Fruit fly (Drosophila melanogaster) whole organism, embryonic: ENCODE results near the gene fal.

Source experiments
- Awh ChIP-seq: fragments of 200-800 bp; sonication (Bioruptor generic); IDR thresholded peaks from 2 replicates; pipeline ENCODE4, ENCODE4 v1.3.6; 2022; ENCODE audit warnings: missing biosample characterization, missing genetic modification characterization
- CG11247 ChIP-seq: fragments of 200-800 bp; sonication (Bioruptor generic); IDR thresholded peaks from 2 replicates; pipeline ENCODE4 v1.3.6; 2022; ENCODE audit warnings: missing biosample characterization, missing genetic modification characterization
- CG12299 ChIP-seq: fragments of 200-800 bp; sonication (Bioruptor generic); optimal IDR thresholded peaks from 2 replicates; lab custom pipeline; 2018; ENCODE audit warnings: missing biosample characterization, mild to moderate bottlenecking, missing genetic modification characterization
- CG14667 ChIP-seq: fragments of 200-800 bp; sonication (Bioruptor generic); IDR thresholded peaks from 2 replicates; pipeline ENCODE4 v1.3.6; 2022; ENCODE audit warnings: missing biosample characterization, missing genetic modification characterization
- CG15011 ChIP-seq: fragments of 200-800 bp; sonication (Bioruptor generic); optimal IDR thresholded peaks from 3 replicates; lab custom pipeline; 2018; ENCODE audit warnings: missing biosample characterization, mild to moderate bottlenecking, missing genetic modification characterization
- CG15514 ChIP-seq: fragments of 200-800 bp; sonication (Bioruptor generic); optimal IDR thresholded peaks from 3 replicates; lab custom pipeline; 2017; ENCODE audit warnings: missing biosample characterization, missing genetic modification characterization, mild to moderate bottlenecking, moderate library complexity, missing genetic modification reagents
- CG15601 ChIP-seq: fragments of 200-800 bp; sonication (Bioruptor generic); optimal IDR thresholded peaks from 3 replicates; lab custom pipeline; 2019; ENCODE audit warnings: missing biosample characterization, mild to moderate bottlenecking, missing genetic modification characterization, moderate library complexity
- CG18476 ChIP-seq: fragments of 200-800 bp; sonication (Bioruptor generic); optimal IDR thresholded peaks from 2 replicates; lab custom pipeline; 2016; ENCODE audit warnings: missing biosample characterization, mild to moderate bottlenecking, missing genetic modification characterization
- CG2678 ChIP-seq: fragments of 200-800 bp; sonication (Bioruptor generic); optimal IDR thresholded peaks from 3 replicates; lab custom pipeline; 2019; ENCODE audit warnings: missing biosample characterization, mild to moderate bottlenecking, missing genetic modification characterization, moderate library complexity
- CG33557 ChIP-seq: fragments of 200-800 bp; sonication (Bioruptor generic); optimal IDR thresholded peaks from 2 replicates; lab custom pipeline; 2019; ENCODE audit warnings: missing biosample characterization, mild to moderate bottlenecking, missing genetic modification characterization, moderate library complexity
- Dbx ChIP-seq: fragments of 200-800 bp; sonication (Bioruptor generic); IDR thresholded peaks from 3 replicates; pipeline ENCODE4 v1.3.6; 2022; ENCODE audit warnings: missing biosample characterization, missing genetic modification characterization
- Hmr ChIP-seq: fragments of 200-800 bp; sonication (Bioruptor generic); optimal IDR thresholded peaks from 3 replicates; lab custom pipeline; 2017; ENCODE audit warnings: mild to moderate bottlenecking, missing biosample characterization, missing genetic modification reagents, missing genetic modification characterization
- Lim3 ChIP-seq: fragments of 200-800 bp; sonication (Bioruptor generic); IDR thresholded peaks from 2 replicates; pipeline ENCODE4 v1.3.6; 2022; ENCODE audit warnings: missing biosample characterization, missing genetic modification characterization
- Meics ChIP-seq: fragments of 200-800 bp; sonication (Bioruptor generic); optimal IDR thresholded peaks from 2 replicates; lab custom pipeline; 2017; ENCODE audit warnings: missing biosample characterization, mild to moderate bottlenecking, missing genetic modification characterization
- NC2β ChIP-seq: fragments of 200-800 bp; sonication (Bioruptor generic); optimal IDR thresholded peaks from 2 replicates; lab custom pipeline; 2016; ENCODE audit warnings: missing biosample characterization, missing genetic modification characterization
- Sox100B ChIP-seq: fragments of 200-800 bp; sonication (Bioruptor generic); optimal IDR thresholded peaks from 3 replicates; lab custom pipeline; 2018; ENCODE audit warnings: missing biosample characterization, mild to moderate bottlenecking, missing genetic modification characterization
- caup ChIP-seq: fragments of 200-800 bp; sonication (Bioruptor generic); optimal IDR thresholded peaks from 3 replicates; lab custom pipeline; 2017; ENCODE audit warnings: missing biosample characterization, mild to moderate bottlenecking, missing genetic modification characterization, moderate library complexity; ENCODE audit not compliant: severe bottlenecking
- insv ChIP-seq, 2 experiments: fragments of 200-800 bp; sonication (Bioruptor generic); optimal IDR thresholded peaks; 3 replicates each; lab custom pipeline; 2016 to 2018; ENCODE audit warnings: missing biosample characterization in 2 of 2, missing genetic modification characterization in 2 of 2
- knrl ChIP-seq: fragments of 200-800 bp; sonication (Bioruptor generic); IDR thresholded peaks from 3 replicates; pipeline ENCODE4 v1.3.6; 2022; ENCODE audit warnings: missing biosample characterization, missing genetic modification characterization; ENCODE audit not compliant: partially characterized antibody
- lab ChIP-seq: fragments of 200-800 bp; sonication (Bioruptor generic); optimal IDR thresholded peaks from 3 replicates; lab custom pipeline; 2017; ENCODE audit warnings: missing biosample characterization, missing genetic modification characterization, mild to moderate bottlenecking, moderate library complexity, missing genetic modification reagents
- lov ChIP-seq, 2 experiments: fragments of 200-800 bp in 1 of 2; fragments of >200 bp in 1 of 2; sonication (Bioruptor generic) in 1 of 2; IDR thresholded peaks in 1 of 2; optimal IDR thresholded peaks in 1 of 2; 2 replicates in 1 of 2; 3 replicates in 1 of 2; pipeline versions ENCODE4 v1.3.6 to Lab custom; 2017 to 2022; ENCODE audit warnings: missing biosample characterization in 1 of 2, missing genetic modification characterization in 1 of 2
- pros ChIP-seq: fragments of 200-800 bp; sonication (Bioruptor generic); optimal IDR thresholded peaks from 3 replicates; lab custom pipeline; 2019; ENCODE audit warnings: missing biosample characterization, mild to moderate bottlenecking, missing genetic modification characterization, moderate library complexity
- sens ChIP-seq: fragments of 200-800 bp; sonication (Bioruptor generic); peaks from one replicate; lab custom pipeline; 2016; ENCODE audit warnings: missing biosample characterization, missing genetic modification characterization

Gene fal

dm6 chr3L:19340516-19340915 lies 46.2 kb downstream of the fal start (continued):
- TF ChIP-seq Dbx: 0 out of 3 replicates have a peak, but pooled peaks have one; percentile 31
- TF ChIP-seq insv (GFP tag; optimal IDR thresholded peaks at IDR 0.05; lab: Kevin White, UChicago): no peak
- TF ChIP-seq CG12299: no peak
- TF ChIP-seq CG14667 (GFP tag; lab: Robert Waterston, UW): no peak
- TF ChIP-seq Sox100B (GFP tag; lab: Kevin White, UChicago): peak; percentile 10
- TF ChIP-seq CG33557 (GFP tag; lab: Kevin White, UChicago): no peak
- TF ChIP-seq CG11247 (GFP tag; lab: Robert Waterston, UW): no peak
- peak; percentile 43 for TF ChIP-seq caup (GFP tag; lab: Kevin White, UChicago)
- TF ChIP-seq lab (GFP tag; lab: Kevin White, UChicago): peak; percentile 63
- peak; percentile 44 for TF ChIP-seq CG15514
- TF ChIP-seq Lim3 (GFP tag; lab: Robert Waterston, UW): no peak
- TF ChIP-seq Meics: peak; percentile 15
- TF ChIP-seq CG2678 (tag; lab: Kevin White, UChicago): peak; percentile 44
- no peak for TF ChIP-seq lov (optimal IDR thresholded peaks at IDR 0.05; lab: Kevin White, UChicago)
- TF ChIP-seq lov (GFP tag; IDR thresholded peaks at IDR 0.05; lab: Robert Waterston, UW): no peak
- TF ChIP-seq CG15011 (GFP tag; lab: Kevin White, UChicago): no peak
- TF ChIP-seq knrl (GFP tag; lab: Robert Waterston, UW): no peak
- no peak for TF ChIP-seq NC2β (GFP tag; lab: Kevin White, UChicago)
- peak; percentile 19 for TF ChIP-seq CG15601 (tag; lab: Kevin White, UChicago)
- no peak for TF ChIP-seq CG18476 (GFP tag; lab: Kevin White, UChicago)
- peak; percentile 48; the same call in 1 of the 2 replicates for TF ChIP-seq Awh (GFP tag; lab: Robert Waterston, UW)
- TF ChIP-seq sens (GFP tag; lab: Kevin White, UChicago): peak; percentile 72
- no peak for TF ChIP-seq pros (GFP tag; lab: Kevin White, UChicago)
- TF ChIP-seq Hmr (GFP tag; lab: Kevin White, UChicago): peak; percentile 42
